ENCODE assay signal across 5 fruit fly cellular contexts in genomic region chrX:16279340-16279941, dm6.
TF ChIP-seq lines count a peak whose summit lies in the region.

No protein-coding gene starts in this region.

- TF ChIP-seq CTCF in whole organism, embryonic (GFP tag; optimal IDR thresholded peaks at IDR 0.05; lab: Kevin White, UChicago): peak; percentile 48

TF ChIP-seq in whole organism, adult, 20 proteins besides CTCF, POLR2A, EP300 and RAD21 (continues in another document):
- TF ChIP-seq kay (GFP tag; lab: Kevin White, UChicago; ENCODE audit: borderline replicate concordance) (peak; percentile 45), CG11617 (GFP tag; optimal IDR thresholded peaks at IDR 0.05; lab: Kevin White, UChicago) (no peak), CG5204 (GFP tag; optimal IDR thresholded peaks at IDR 0.05; lab: Kevin White, UChicago) (peak; percentile 12), cic (GFP tag; optimal IDR thresholded peaks at IDR 0.05; lab: Kevin White, UChicago) (no peak), CG7101 (tag; optimal IDR thresholded peaks at IDR 0.05; lab: Kevin White, UChicago) (peak; percentile 83), CG1620 (GFP tag; optimal IDR thresholded peaks at IDR 0.05; lab: Kevin White, UChicago) (peak; percentile 11), cnc (optimal IDR thresholded peaks at IDR 0.05; lab: Kevin White, UChicago) (no peak), CG12768 (GFP tag; optimal IDR thresholded peaks at IDR 0.05; lab: Kevin White, UChicago) (peak; percentile 81), Mnt (GFP tag; optimal IDR thresholded peaks at IDR 0.05; lab: Kevin White, UChicago) (no peak), Clk (GFP tag; optimal IDR thresholded peaks at IDR 0.05; lab: Kevin White, UChicago) (no peak), bab1 (GFP tag; optimal IDR thresholded peaks at IDR 0.05; lab: Kevin White, UChicago) (peak; percentile 32), tj (GFP tag; optimal IDR thresholded peaks at IDR 0.05; lab: Kevin White, UChicago) (no peak), Crg-1 (GFP tag; optimal IDR thresholded peaks at IDR 0.05; lab: Kevin White, UChicago) (peak; percentile 50), CG7045 (GFP tag; optimal IDR thresholded peaks at IDR 0.05; lab: Kevin White, UChicago) (peak; percentile 49), pad (GFP tag; optimal IDR thresholded peaks at IDR 0.05; lab: Kevin White, UChicago) (peak; percentile 58), CG33017 (tag; optimal IDR thresholded peaks at IDR 0.05; lab: Kevin White, UChicago) (peak; percentile 63), ovo (GFP tag; optimal IDR thresholded peaks at IDR 0.05; lab: Kevin White, UChicago) (no peak), toe (GFP tag; optimal IDR thresholded peaks at IDR 0.05; lab: Kevin White, UChicago) (peak; percentile 74)

TF ChIP-seq in whole organism, embryonic, 481 proteins besides CTCF, POLR2A, EP300 and RAD21 (continues in another document):
- TF ChIP-seq ase (GFP tag; IDR thresholded peaks at IDR 0.05; lab: Robert Waterston, UW) (peak; percentile 87), Eip74EF (GFP tag; optimal IDR thresholded peaks at IDR 0.05; lab: Kevin White, UChicago) (peak in 1 of 2 experiments; percentile 56), btn (GFP tag; optimal IDR thresholded peaks at IDR 0.05; lab: Kevin White, UChicago) (peak; percentile 58), CG10274 (GFP tag; optimal IDR thresholded peaks at IDR 0.05; lab: Kevin White, UChicago) (peak; percentile 64), CG17829 (tag; optimal IDR thresholded peaks at IDR 0.05; lab: Kevin White, UChicago) (peak; percentile 59), CG4820 (GFP tag; optimal IDR thresholded peaks at IDR 0.05; lab: Kevin White, UChicago) (peak; percentile 79), CG16813 (GFP tag; IDR thresholded peaks at IDR 0.05; lab: Robert Waterston, UW; ENCODE audit: partially characterized antibody) (peak; percentile 56; the same call in 2 of the 3 replicates), CG1647 (GFP tag; optimal IDR thresholded peaks at IDR 0.05; lab: Kevin White, UChicago) (peak; percentile 64), dysf (GFP tag; IDR thresholded peaks at IDR 0.05; lab: Robert Waterston, UW) (peak; percentile 93), Ptx1 (GFP tag; IDR thresholded peaks at IDR 0.05; lab: Robert Waterston, UW) (peak; percentile 95), lilli (GFP tag; optimal IDR thresholded peaks at IDR 0.05; lab: Kevin White, UChicago) (peak; percentile 90), chif (GFP tag; optimal IDR thresholded peaks at IDR 0.05; lab: Kevin White, UChicago) (peak; percentile 71 to 78), CG4707 (GFP tag; optimal IDR thresholded peaks at IDR 0.05; lab: Kevin White, UChicago) (peak; percentile 37), bcd (GFP tag; optimal IDR thresholded peaks at IDR 0.05; lab: Kevin White, UChicago) (peak; percentile 80), CG1603 (tag; optimal IDR thresholded peaks at IDR 0.05; lab: Kevin White, UChicago) (peak; percentile 86), D (optimal IDR thresholded peaks at IDR 0.05; lab: Kevin White, UChicago) (no peak), D (GFP tag; optimal IDR thresholded peaks at IDR 0.05; lab: Kevin White, UChicago) (peak; percentile 70), MESR4 (GFP tag; optimal IDR thresholded peaks at IDR 0.05; lab: Kevin White, UChicago) (no peak)

TF ChIP-seq in whole organism, prepupa, 60 proteins besides CTCF, POLR2A, EP300 and RAD21 (continues in another document):
- TF ChIP-seq CG15336 (GFP tag; IDR thresholded peaks at IDR 0.05; lab: Robert Waterston, UW) (peak; percentile 87), Hr39 (GFP tag; optimal IDR thresholded peaks at IDR 0.05; lab: Kevin White, UChicago) (peak; percentile 95), Eip78C (GFP tag; lab: Kevin White, UChicago) (peak; percentile 96), dsx (GFP tag; optimal IDR thresholded peaks at IDR 0.05; lab: Kevin White, UChicago; ENCODE audit: poor library complexity, severe bottlenecking) (peak; percentile 68), lz (GFP tag; optimal IDR thresholded peaks at IDR 0.05; lab: Kevin White, UChicago) (peak; percentile 95), dac (GFP tag; optimal IDR thresholded peaks at IDR 0.05; lab: Kevin White, UChicago) (peak; percentile 58), Lpt (GFP tag; optimal IDR thresholded peaks at IDR 0.05; lab: Kevin White, UChicago) (peak; percentile 74), eg (GFP tag; IDR thresholded peaks at IDR 0.05; lab: Robert Waterston, UW) (peak; percentile 96), CG11902 (GFP tag; optimal IDR thresholded peaks at IDR 0.05; lab: Kevin White, UChicago) (peak; percentile 99), Ets96B (tag; optimal IDR thresholded peaks at IDR 0.05; lab: Kevin White, UChicago) (peak; percentile 83), CG6163 (GFP tag; IDR thresholded peaks at IDR 0.05; lab: Robert Waterston, UW) (peak; percentile 96), CG16779 (tag; optimal IDR thresholded peaks at IDR 0.05; lab: Kevin White, UChicago) (peak; percentile 75), Blimp-1 (GFP tag; optimal IDR thresholded peaks at IDR 0.05; lab: Kevin White, UChicago) (peak; percentile 56), CG6792 (GFP tag; optimal IDR thresholded peaks at IDR 0.05; lab: Kevin White, UChicago) (peak; percentile 94), Sox15 (GFP tag; optimal IDR thresholded peaks at IDR 0.05; lab: Kevin White, UChicago) (peak; percentile 95), fkh (GFP tag; optimal IDR thresholded peaks at IDR 0.05; lab: Kevin White, UChicago) (peak; percentile 61), Ets21C (GFP tag; optimal IDR thresholded peaks at IDR 0.05; lab: Kevin White, UChicago) (peak; percentile 90), CG6854 (GFP tag; optimal IDR thresholded peaks at IDR 0.05; lab: Kevin White, UChicago) (peak; percentile 77), Hr38 (GFP tag; optimal IDR thresholded peaks at IDR 0.05; lab: Kevin White, UChicago) (peak; percentile 5)

TF ChIP-seq in whole organism, pupa, 21 proteins besides CTCF, POLR2A, EP300 and RAD21:
- TF ChIP-seq rn (GFP tag; IDR thresholded peaks at IDR 0.05; lab: Robert Waterston, UW) (peak; percentile 84), CG17806 (tag; optimal IDR thresholded peaks at IDR 0.05; lab: Kevin White, UChicago) (peak; percentile 81), EcR (GFP tag; optimal IDR thresholded peaks at IDR 0.05; lab: Kevin White, UChicago) (peak; percentile 0), CG34367 (tag; optimal IDR thresholded peaks at IDR 0.05; lab: Kevin White, UChicago) (peak; percentile 75), CG15710 (tag; optimal IDR thresholded peaks at IDR 0.05; lab: Kevin White, UChicago) (peak; percentile 88), Pif1B (GFP tag; optimal IDR thresholded peaks at IDR 0.05; lab: Kevin White, UChicago) (peak; percentile 84), CG4496 (GFP tag; IDR thresholded peaks at IDR 0.05; lab: Robert Waterston, UW) (peak; percentile 97), CG8159 (tag; optimal IDR thresholded peaks at IDR 0.05; lab: Kevin White, UChicago) (peak; percentile 86), CG13204 (GFP tag; optimal IDR thresholded peaks at IDR 0.05; lab: Kevin White, UChicago) (peak; percentile 50), CG14655 (GFP tag; optimal IDR thresholded peaks at IDR 0.05; lab: Kevin White, UChicago) (peak; percentile 84), CG9948 (tag; optimal IDR thresholded peaks at IDR 0.05; lab: Kevin White, UChicago) (peak; percentile 79), Snoo (tag; optimal IDR thresholded peaks at IDR 0.05; lab: Kevin White, UChicago) (peak; percentile 97), fd96Ca (GFP tag; IDR thresholded peaks at IDR 0.05; lab: Robert Waterston, UW) (peak; percentile 95), CG12605 (GFP tag; IDR thresholded peaks at IDR 0.05; lab: Robert Waterston, UW) (peak; percentile 82; the same call in 1 of the 2 replicates), gl (tag; optimal IDR thresholded peaks at IDR 0.05; lab: Kevin White, UChicago) (peak; percentile 69), CG10348 (GFP tag; IDR thresholded peaks at IDR 0.05; lab: Robert Waterston, UW) (peak; percentile 84), Ets98B (GFP tag; IDR thresholded peaks at IDR 0.05; lab: Robert Waterston, UW) (peak; percentile 93), CG8301 (tag; optimal IDR thresholded peaks at IDR 0.05; lab: Kevin White, UChicago) (peak; percentile 78), D1 (tag; optimal IDR thresholded peaks at IDR 0.05; lab: Kevin White, UChicago) (no peak), Pif1A (GFP tag; optimal IDR thresholded peaks at IDR 0.05; lab: Kevin White, UChicago) (peak; percentile 86), CG32121 (GFP tag; IDR thresholded peaks at IDR 0.05; lab: Robert Waterston, UW) (peak; percentile 92)

TF ChIP-seq in whole organism, wandering third instar larva, 38 proteins besides CTCF, POLR2A, EP300 and RAD21 (continues in another document):
- peak; percentile 68 for TF ChIP-seq sv (GFP tag; optimal IDR thresholded peaks at IDR 0.05; lab: Kevin White, UChicago)
- peak; percentile 85 for TF ChIP-seq tai (GFP tag; optimal IDR thresholded peaks at IDR 0.05; lab: Kevin White, UChicago)
- TF ChIP-seq foxo (GFP tag; optimal IDR thresholded peaks at IDR 0.05; lab: Kevin White, UChicago): peak in 1 of 2 experiments; percentile 97
- no peak for TF ChIP-seq usp (GFP tag; optimal IDR thresholded peaks at IDR 0.05; lab: Kevin White, UChicago)
- no peak for TF ChIP-seq Dfd (GFP tag; optimal IDR thresholded peaks at IDR 0.05; lab: Kevin White, UChicago)
- TF ChIP-seq dsf (GFP tag; optimal IDR thresholded peaks at IDR 0.05; lab: Kevin White, UChicago; ENCODE audit: borderline replicate concordance): no peak
- TF ChIP-seq lola (GFP tag; optimal IDR thresholded peaks at IDR 0.05; lab: Kevin White, UChicago): no peak
- no peak for TF ChIP-seq pan (optimal IDR thresholded peaks at IDR 0.05; lab: Kevin White, UChicago)
- no peak for TF ChIP-seq dl (GFP tag; optimal IDR thresholded peaks at IDR 0.05; lab: Kevin White, UChicago; ENCODE audit: insufficient read depth in 1 of 2, partially characterized antibody in 2 of 2)
- no peak for TF ChIP-seq brk (GFP tag; optimal IDR thresholded peaks at IDR 0.05; lab: Kevin White, UChicago)
- TF ChIP-seq Myc (optimal IDR thresholded peaks at IDR 0.05; lab: Kevin White, UChicago): no peak
- TF ChIP-seq Hr83 (GFP tag; optimal IDR thresholded peaks at IDR 0.05; lab: Kevin White, UChicago; ENCODE audit: poor library complexity, severe bottlenecking): peak; percentile 65
- TF ChIP-seq Jra (GFP tag; optimal IDR thresholded peaks at IDR 0.05; lab: Kevin White, UChicago): peak; percentile 66
- TF ChIP-seq HLH106 (tag; optimal IDR thresholded peaks at IDR 0.05; lab: Kevin White, UChicago): peak; percentile 93
- peak; percentile 61 for TF ChIP-seq sage (GFP tag; optimal IDR thresholded peaks at IDR 0.05; lab: Kevin White, UChicago)
- TF ChIP-seq rgr (GFP tag; optimal IDR thresholded peaks at IDR 0.05; lab: Kevin White, UChicago): peak; percentile 89
- TF ChIP-seq h (GFP tag; optimal IDR thresholded peaks at IDR 0.05; lab: Kevin White, UChicago): peak; percentile 92
- TF ChIP-seq CrebA (GFP tag; optimal IDR thresholded peaks at IDR 0.05; lab: Kevin White, UChicago; ENCODE audit: borderline replicate concordance): no peak
- peak; percentile 48 for TF ChIP-seq woc (GFP tag; optimal IDR thresholded peaks at IDR 0.05; lab: Kevin White, UChicago)
- peak; percentile 69 for TF ChIP-seq Mio (GFP tag; optimal IDR thresholded peaks at IDR 0.05; lab: Kevin White, UChicago)
- peak; percentile 86 for TF ChIP-seq Sp1 (GFP tag; optimal IDR thresholded peaks at IDR 0.05; lab: Kevin White, UChicago)
- peak; percentile 82 for TF ChIP-seq CG9705 (GFP tag; optimal IDR thresholded peaks at IDR 0.05; lab: Kevin White, UChicago)
- TF ChIP-seq Vsx2 (GFP tag; optimal IDR thresholded peaks at IDR 0.05; lab: Kevin White, UChicago; ENCODE audit: partially characterized antibody): no peak
